Fruit fly (Drosophila melanogaster): Measurements from ENCODE around the gene CG6184.

The CG6184 gene

dm6 chr3R:19641498-19642065 lies 16.1 kb downstream of the CG6184 start (continued):
- no peak for TF ChIP-seq CG15479 (GFP tag; optimal IDR thresholded peaks at IDR 0.05)
- peak; percentile 80 for TF ChIP-seq CG30403 (GFP tag; optimal IDR thresholded peaks at IDR 0.05)
- peak; percentile 69 for TF ChIP-seq CG6683 (GFP tag; optimal IDR thresholded peaks at IDR 0.05)
- TF ChIP-seq maf-S (GFP tag; optimal IDR thresholded peaks at IDR 0.05) = peak; percentile 52
- peak; percentile 87 for TF ChIP-seq odd (GFP tag; optimal IDR thresholded peaks at IDR 0.05)
- TF ChIP-seq CG7928 (GFP tag; optimal IDR thresholded peaks at IDR 0.05) = peak; percentile 42
- peak; percentile 9 for TF ChIP-seq CG10565 (GFP tag; optimal IDR thresholded peaks at IDR 0.05)
- no peak for TF ChIP-seq CG13287 (GFP tag; IDR thresholded peaks at IDR 0.05; ENCODE audit: partially characterized antibody)
- TF ChIP-seq CG10654 (GFP tag; optimal IDR thresholded peaks at IDR 0.05) = peak; percentile 66
- TF ChIP-seq Hr39 (optimal IDR thresholded peaks at IDR 0.05) = no peak
- TF ChIP-seq CG30020 (tag; optimal IDR thresholded peaks at IDR 0.05) = peak; percentile 23
- peak; percentile 22 for TF ChIP-seq NC2α (GFP tag; optimal IDR thresholded peaks at IDR 0.05)
- peak; percentile 86 for TF ChIP-seq fd3F (GFP tag; optimal IDR thresholded peaks at IDR 0.05)
- peak; percentile 66 for TF ChIP-seq mirr (GFP tag; optimal IDR thresholded peaks at IDR 0.05)
- peak; percentile 80; the same call in 1 of the 3 replicates for TF ChIP-seq CG3726 (GFP tag; IDR thresholded peaks at IDR 0.05)
- peak; percentile 85 for TF ChIP-seq run (tag; optimal IDR thresholded peaks at IDR 0.05)
- peak; percentile 89 for TF ChIP-seq sens-2 (GFP tag; IDR thresholded peaks at IDR 0.05)
- peak; percentile 91 for TF ChIP-seq CG3281 (GFP tag; optimal IDR thresholded peaks at IDR 0.05)
- peak; percentile 90 for TF ChIP-seq zfh1 (GFP tag; IDR thresholded peaks at IDR 0.05)
- TF ChIP-seq CG11723 (GFP tag; optimal IDR thresholded peaks at IDR 0.05) = peak; percentile 60
- TF ChIP-seq fru (optimal IDR thresholded peaks at IDR 0.05) = no peak
- peak; percentile 27 for TF ChIP-seq CG3065 (GFP tag; optimal IDR thresholded peaks at IDR 0.05)
- TF ChIP-seq Sin3A (optimal IDR thresholded peaks at IDR 0.05) = no peak
- peak; percentile 32; the same call in 1 of the 3 replicates for TF ChIP-seq croc (GFP tag; conservative IDR thresholded peaks at IDR 0.05)
- TF ChIP-seq CG14860 (GFP tag; IDR thresholded peaks at IDR 0.05; ENCODE audit: partially characterized antibody) = no peak
- TF ChIP-seq sna (GFP tag; IDR thresholded peaks at IDR 0.05; ENCODE audit: partially characterized antibody) = no peak
- peak; percentile 78 for TF ChIP-seq B-H1 (GFP tag; IDR thresholded peaks at IDR 0.05)
- TF ChIP-seq Dfd (GFP tag; optimal IDR thresholded peaks at IDR 0.05) = no peak
- TF ChIP-seq bcd (GFP tag; optimal IDR thresholded peaks at IDR 0.05) = peak; percentile 76
- peak; percentile 95 for TF ChIP-seq tap (tag; optimal IDR thresholded peaks at IDR 0.05)
- TF ChIP-seq sug (tag; optimal IDR thresholded peaks at IDR 0.05) = peak; percentile 69
- TF ChIP-seq Atf6 (GFP tag; IDR thresholded peaks at IDR 0.05) = peak; percentile 92
- TF ChIP-seq HmgZ (tag; optimal IDR thresholded peaks at IDR 0.05) = peak; percentile 87
- TF ChIP-seq Ets97D (GFP tag; optimal IDR thresholded peaks at IDR 0.05) = no peak
- peak; percentile 87 for TF ChIP-seq phol (tag; optimal IDR thresholded peaks at IDR 0.05)
- no peak for TF ChIP-seq Abd-B (GFP tag; optimal IDR thresholded peaks at IDR 0.05)
- peak; percentile 56 for TF ChIP-seq Camta (GFP tag; optimal IDR thresholded peaks at IDR 0.05)
- TF ChIP-seq CG6689 (GFP tag; IDR thresholded peaks at IDR 0.05) = peak; percentile 87
- TF ChIP-seq Aef1 (GFP tag; IDR thresholded peaks at IDR 0.05) = peak; percentile 78
- peak; percentile 87 for TF ChIP-seq Ada2b (GFP tag; IDR thresholded peaks at IDR 0.05)
- peak; percentile 60 for TF ChIP-seq CG4360 (GFP tag; IDR thresholded peaks at IDR 0.05)
- no peak for TF ChIP-seq Doc3 (GFP tag; IDR thresholded peaks at IDR 0.05; ENCODE audit: partially characterized antibody)
- TF ChIP-seq Taf1 (GFP tag; IDR thresholded peaks at IDR 0.05) = peak; percentile 83
- peak; percentile 68 for TF ChIP-seq Hr3 (GFP tag; optimal IDR thresholded peaks at IDR 0.05)
- TF ChIP-seq CG4820 (GFP tag; optimal IDR thresholded peaks at IDR 0.05) = peak; percentile 66
- 0 out of 3 replicates have a peak, but pooled peaks have one; percentile 65 for TF ChIP-seq CG2199 (GFP tag; IDR thresholded peaks at IDR 0.05)
- TF ChIP-seq Dbx (GFP tag; IDR thresholded peaks at IDR 0.05) = peak; percentile 86
- peak; percentile 89 for TF ChIP-seq H2.0 (GFP tag; IDR thresholded peaks at IDR 0.05)
- peak; percentile 85 for TF ChIP-seq HHEX (GFP tag; optimal IDR thresholded peaks at IDR 0.05)
- peak; percentile 83 for TF ChIP-seq D19A (tag; optimal IDR thresholded peaks at IDR 0.05)
- peak; percentile 77; the same call in 2 of the 3 replicates for TF ChIP-seq CG17361 (GFP tag; IDR thresholded peaks at IDR 0.05)
